Fruit fly (Drosophila melanogaster) whole organism, prepupa: ENCODE results near the gene Cyp28d1.

Experiments
- CG10631 ChIP-seq: fragments of 200-800 bp; sonication (Bioruptor generic); optimal IDR thresholded peaks from 2 replicates; lab custom pipeline; 2016; ENCODE audit warnings: missing biosample characterization, missing genetic modification characterization
- CG10669 ChIP-seq: fragments of 200-800 bp; sonication (Bioruptor generic); optimal IDR thresholded peaks from 3 replicates; lab custom pipeline; 2018; ENCODE audit warnings: missing biosample characterization, mild to moderate bottlenecking, missing genetic modification characterization, moderate library complexity
- CG11762 ChIP-seq: fragments of 200-800 bp; sonication (Bioruptor generic); optimal IDR thresholded peaks from 3 replicates; lab custom pipeline; 2016; ENCODE audit warnings: missing biosample characterization, missing genetic modification characterization; ENCODE audit not compliant: insufficient read depth
- CG11902 ChIP-seq: fragments of 200-800 bp; sonication (Bioruptor generic); optimal IDR thresholded peaks from 3 replicates; lab custom pipeline; 2016; ENCODE audit warnings: missing biosample characterization, missing genetic modification characterization
- CG15336 ChIP-seq: fragments of 200-800 bp; sonication (Bioruptor generic); IDR thresholded peaks from 2 replicates; pipeline ENCODE4 v1.3.6; 2022; ENCODE audit warnings: missing biosample characterization, missing genetic modification characterization
- CG1621 ChIP-seq: fragments of 200-800 bp; sonication (Bioruptor generic); optimal IDR thresholded peaks from 3 replicates; lab custom pipeline; 2018; ENCODE audit warnings: missing biosample characterization, mild to moderate bottlenecking, missing genetic modification characterization
- CG16779 ChIP-seq: fragments of 200-800 bp; sonication (Bioruptor generic); optimal IDR thresholded peaks from 3 replicates; lab custom pipeline; 2017; ENCODE audit warnings: missing biosample characterization, mild to moderate bottlenecking, missing genetic modification characterization
- CG3032 ChIP-seq: fragments of 200-800 bp; optimal IDR thresholded peaks from 2 replicates; lab custom pipeline; 2019; ENCODE audit warnings: missing biosample characterization, mild to moderate bottlenecking, missing genetic modification characterization, moderate library complexity
- CG31627 ChIP-seq: fragments of 200-800 bp; sonication (Bioruptor generic); optimal IDR thresholded peaks from 3 replicates; lab custom pipeline; 2016; ENCODE audit warnings: missing biosample characterization, missing genetic modification characterization
- CG32006 ChIP-seq: fragments of 200-800 bp; sonication (Bioruptor generic); optimal IDR thresholded peaks from 3 replicates; lab custom pipeline; 2017; ENCODE audit warnings: missing biosample characterization, mild to moderate bottlenecking, missing genetic modification characterization
- CG3919 ChIP-seq: fragments of 200-800 bp; sonication (Bioruptor generic); optimal IDR thresholded peaks from 3 replicates; lab custom pipeline; 2016; ENCODE audit warnings: missing biosample characterization, missing genetic modification characterization
- CG6163 ChIP-seq: fragments of 200-800 bp; sonication (Bioruptor generic); IDR thresholded peaks from 3 replicates; pipeline ENCODE4 v1.3.6; 2022; ENCODE audit warnings: missing biosample characterization, missing genetic modification characterization
- CG6808 ChIP-seq: fragments of 200-800 bp; sonication (Bioruptor generic); optimal IDR thresholded peaks from 3 replicates; lab custom pipeline; 2017; ENCODE audit warnings: missing biosample characterization, missing genetic modification characterization, mild to moderate bottlenecking, moderate library complexity, missing genetic modification reagents
- CG7368 ChIP-seq: fragments of 200-800 bp; sonication (Bioruptor generic); optimal IDR thresholded peaks from 3 replicates; lab custom pipeline; 2016; ENCODE audit warnings: missing biosample characterization, missing genetic modification characterization
- CG8319 ChIP-seq: fragments of 200-800 bp; sonication (Bioruptor generic); optimal IDR thresholded peaks from 3 replicates; lab custom pipeline; 2016; ENCODE audit warnings: missing biosample characterization, missing genetic modification characterization
- CG8632 ChIP-seq: fragments of 200-800 bp; sonication (Bioruptor generic); optimal IDR thresholded peaks from 3 replicates; lab custom pipeline; 2016; ENCODE audit warnings: missing biosample characterization, missing genetic modification characterization
- CG9139 ChIP-seq: fragments of 200-800 bp; sonication (Bioruptor generic); optimal IDR thresholded peaks from 3 replicates; lab custom pipeline; 2017; ENCODE audit warnings: missing biosample characterization, mild to moderate bottlenecking, missing genetic modification characterization
- Eip75B ChIP-seq: fragments of 200-800 bp; sonication (Bioruptor generic); optimal IDR thresholded peaks from 3 replicates; lab custom pipeline; 2016; ENCODE audit warnings: missing biosample characterization, missing genetic modification characterization
- Eip78C ChIP-seq: fragments of 200-800 bp; sonication (Bioruptor generic); peaks from one replicate; lab custom pipeline; 2016; ENCODE audit warnings: missing biosample characterization, missing genetic modification characterization
- Ets96B ChIP-seq: fragments of 200-800 bp; optimal IDR thresholded peaks from 2 replicates; lab custom pipeline; 2019; ENCODE audit warnings: missing biosample characterization, mild to moderate bottlenecking, missing genetic modification characterization, moderate library complexity
- Gug ChIP-seq: fragments of 200-800 bp; sonication (Bioruptor generic); IDR thresholded peaks from 2 replicates; pipeline ENCODE4 v1.3.6; 2022; ENCODE audit warnings: missing biosample characterization, missing genetic modification characterization
- Hr38 ChIP-seq: sonication (Bioruptor generic); optimal IDR thresholded peaks from 2 replicates; lab custom pipeline; 2016; ENCODE audit warnings: missing biosample characterization, missing genetic modification characterization
- Hr39 ChIP-seq: fragments of 200-800 bp; sonication (Bioruptor generic); optimal IDR thresholded peaks from 2 replicates; lab custom pipeline; 2016; ENCODE audit warnings: missing biosample characterization, missing genetic modification characterization
- OdsH ChIP-seq: fragments of 200-800 bp; sonication (Bioruptor generic); optimal IDR thresholded peaks from 3 replicates; lab custom pipeline; 2016; ENCODE audit warnings: missing biosample characterization, missing genetic modification characterization
- Smox ChIP-seq: fragments of 200-800 bp; sonication (Bioruptor generic); optimal IDR thresholded peaks from 3 replicates; lab custom pipeline; 2016; ENCODE audit warnings: missing biosample characterization, missing genetic modification characterization
- Sox102F ChIP-seq: fragments of 200-800 bp; sonication (Bioruptor generic); optimal IDR thresholded peaks from 2 replicates; lab custom pipeline; 2016; ENCODE audit warnings: missing biosample characterization, mild to moderate bottlenecking, missing genetic modification characterization
- Sox15 ChIP-seq: fragments of 200-800 bp; sonication (Bioruptor generic); optimal IDR thresholded peaks from 3 replicates; lab custom pipeline; 2016; ENCODE audit warnings: missing biosample characterization, missing genetic modification characterization
- acj6 ChIP-seq: fragments of 200-800 bp; sonication (Bioruptor generic); optimal IDR thresholded peaks from 3 replicates; lab custom pipeline; 2016; ENCODE audit warnings: missing biosample characterization, missing genetic modification characterization
- dac ChIP-seq: fragments of 200-800 bp; sonication (Bioruptor generic); optimal IDR thresholded peaks from 2 replicates; lab custom pipeline; 2017; ENCODE audit warnings: missing biosample characterization, mild to moderate bottlenecking, missing genetic modification characterization
- eg ChIP-seq: fragments of 200-800 bp; sonication (Bioruptor generic); IDR thresholded peaks from 3 replicates; pipeline ENCODE4 v1.3.6; 2022; ENCODE audit warnings: missing biosample characterization, missing genetic modification characterization
- esn ChIP-seq: fragments of 200-800 bp; sonication (Bioruptor generic); optimal IDR thresholded peaks from 2 replicates; lab custom pipeline; 2016; ENCODE audit warnings: missing biosample characterization, mild to moderate bottlenecking, missing genetic modification characterization, moderate library complexity
- fd59A ChIP-seq: fragments of 200-800 bp; sonication (Bioruptor generic); optimal IDR thresholded peaks from 2 replicates; lab custom pipeline; 2017; ENCODE audit warnings: missing biosample characterization, mild to moderate bottlenecking, missing genetic modification characterization, missing genetic modification reagents
- fd85E ChIP-seq: fragments of 200-800 bp; sonication (Bioruptor generic); optimal IDR thresholded peaks from 3 replicates; lab custom pipeline; 2016; ENCODE audit warnings: missing biosample characterization, missing genetic modification characterization
- fkh ChIP-seq: fragments of 200-800 bp; sonication (Bioruptor generic); optimal IDR thresholded peaks from 3 replicates; lab custom pipeline; 2017; ENCODE audit warnings: missing biosample characterization, mild to moderate bottlenecking, missing genetic modification characterization, moderate library complexity
- ss ChIP-seq, 2 experiments: fragments of 200-800 bp; sonication (Bioruptor generic); optimal IDR thresholded peaks; 2 replicates in 1 of 2; 3 replicates in 1 of 2; lab custom pipeline; 2017 to 2018; ENCODE audit warnings: mild to moderate bottlenecking in 2 of 2, missing biosample characterization in 2 of 2, missing genetic modification characterization in 2 of 2, moderate library complexity in 1 of 2
- svp ChIP-seq: fragments of 200-800 bp; sonication (Bioruptor generic); peaks from one replicate; lab custom pipeline; 2016; ENCODE audit warnings: missing biosample characterization, missing genetic modification characterization
- vri ChIP-seq: fragments of 200-800 bp; sonication (Bioruptor generic); optimal IDR thresholded peaks from 3 replicates; lab custom pipeline; 2016; ENCODE audit warnings: missing biosample characterization, mild to moderate bottlenecking, missing genetic modification characterization

The Cyp28d1 gene

dm6 chr2L:5237899-5238566 is 27.8 kb downstream of the Cyp28d1 start (continued):
- TF ChIP-seq acj6 (peak; percentile 11), Hr39 (GFP tag; lab: Kevin White, UChicago) (no peak), CG7368 (GFP tag; lab: Kevin White, UChicago) (no peak), CG11762 (GFP tag; lab: Kevin White, UChicago) (no peak), CG16779 (tag; lab: Kevin White, UChicago) (no peak), CG15336 (GFP tag; lab: Robert Waterston, UW) (peak; percentile 26; the same call in 1 of the 2 replicates), CG31627 (GFP tag; lab: Kevin White, UChicago) (no peak), CG8632 (GFP tag; lab: Kevin White, UChicago) (no peak), Eip75B (no peak), CG3919 (GFP tag; lab: Kevin White, UChicago) (no peak), CG32006 (GFP tag; lab: Kevin White, UChicago) (peak; percentile 5), fd59A (GFP tag; lab: Kevin White, UChicago) (peak; percentile 31), Smox (GFP tag; lab: Kevin White, UChicago) (peak; percentile 29), Sox102F (GFP tag; lab: Kevin White, UChicago) (no peak), Ets96B (tag; lab: Kevin White, UChicago) (peak; percentile 60), Eip78C (GFP tag; lab: Kevin White, UChicago) (peak; percentile 59), CG6163 (GFP tag; lab: Robert Waterston, UW) (no peak), esn (peak; percentile 42), Sox15 (GFP tag; lab: Kevin White, UChicago) (no peak), Gug (no peak), CG9139 (GFP tag; lab: Kevin White, UChicago) (no peak)

DNA sequence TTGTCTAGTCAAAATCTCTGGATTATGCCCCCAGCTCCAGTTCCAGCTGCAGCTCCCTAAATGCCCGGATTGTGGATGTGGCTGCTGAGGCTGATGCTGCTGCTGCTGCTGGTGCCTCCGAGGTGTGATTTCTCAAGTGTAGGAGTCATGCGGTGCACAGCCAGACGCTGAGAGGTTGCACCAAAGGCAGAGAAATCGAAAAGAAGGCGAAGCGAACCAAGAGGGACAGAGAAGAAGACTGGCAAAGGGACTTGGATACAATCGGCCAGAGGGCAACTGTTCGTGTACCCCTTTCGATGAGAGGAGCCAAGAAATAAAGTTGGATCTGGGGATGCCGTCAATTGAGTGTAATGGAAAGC is 28.3 kb downstream of the Cyp28d1 start:
- TF ChIP-seq CG11762 (GFP tag; lab: Kevin White, UChicago), result no peak
- TF ChIP-seq CG3032, result no peak
- no peak for TF ChIP-seq CG7368 (GFP tag; lab: Kevin White, UChicago)
- TF ChIP-seq CG1621 (tag; lab: Kevin White, UChicago), result peak; percentile 13
- peak; percentile 4 for TF ChIP-seq vri (GFP tag; lab: Kevin White, UChicago)
- peak; percentile 2 to 51 for TF ChIP-seq ss (GFP tag; optimal IDR thresholded peaks at IDR 0.05; lab: Kevin White, UChicago)
- no peak for TF ChIP-seq dac (GFP tag; lab: Kevin White, UChicago)
- TF ChIP-seq CG10631 (GFP tag; lab: Kevin White, UChicago), result no peak
- no peak for TF ChIP-seq CG10669 (GFP tag; lab: Kevin White, UChicago)
- no peak for TF ChIP-seq CG6808
- TF ChIP-seq CG6163 (GFP tag; lab: Robert Waterston, UW), result peak; percentile 32; the same call in 2 of the 3 replicates

dm6 chr2L:5239433-5240278 is 29.4 kb downstream of the Cyp28d1 start:
- TF ChIP-seq eg (GFP tag; lab: Robert Waterston, UW) (no peak), Hr38 (GFP tag; lab: Kevin White, UChicago) (no peak), fd85E (GFP tag; lab: Kevin White, UChicago) (no peak), Eip75B (no peak), svp (GFP tag; lab: Kevin White, UChicago) (peak; percentile 1), CG9139 (GFP tag; lab: Kevin White, UChicago) (no peak), OdsH (GFP tag; lab: Kevin White, UChicago) (no peak), CG11902 (GFP tag; lab: Kevin White, UChicago) (no peak), CG16779 (tag; lab: Kevin White, UChicago) (no peak), CG3032 (no peak), Eip78C (GFP tag; lab: Kevin White, UChicago) (peak; percentile 33), fkh (peak; percentile 69), CG10669 (GFP tag; lab: Kevin White, UChicago) (no peak), CG8319 (GFP tag; lab: Kevin White, UChicago) (no peak)
